Fruit fly (Drosophila melanogaster) whole organism, prepupa: ENCODE data around the gene CG6059.

Experiments
- CG10631 ChIP-seq: fragments of 200-800 bp; sonication (Bioruptor generic); optimal IDR thresholded peaks from 2 replicates; lab custom pipeline; 2016; ENCODE audit warnings: missing biosample characterization, missing genetic modification characterization
- CG10669 ChIP-seq: fragments of 200-800 bp; sonication (Bioruptor generic); optimal IDR thresholded peaks from 3 replicates; lab custom pipeline; 2018; ENCODE audit warnings: missing biosample characterization, mild to moderate bottlenecking, missing genetic modification characterization, moderate library complexity
- CG15336 ChIP-seq: fragments of 200-800 bp; sonication (Bioruptor generic); IDR thresholded peaks from 2 replicates; pipeline ENCODE4 v1.3.6; 2022; ENCODE audit warnings: missing biosample characterization, missing genetic modification characterization
- CG1621 ChIP-seq: fragments of 200-800 bp; sonication (Bioruptor generic); optimal IDR thresholded peaks from 3 replicates; lab custom pipeline; 2018; ENCODE audit warnings: missing biosample characterization, mild to moderate bottlenecking, missing genetic modification characterization
- CG3032 ChIP-seq: fragments of 200-800 bp; optimal IDR thresholded peaks from 2 replicates; lab custom pipeline; 2019; ENCODE audit warnings: missing biosample characterization, mild to moderate bottlenecking, missing genetic modification characterization, moderate library complexity
- CG31627 ChIP-seq: fragments of 200-800 bp; sonication (Bioruptor generic); optimal IDR thresholded peaks from 3 replicates; lab custom pipeline; 2016; ENCODE audit warnings: missing biosample characterization, missing genetic modification characterization
- CG4318 ChIP-seq: fragments of 200-800 bp; sonication (Bioruptor generic); optimal IDR thresholded peaks from 3 replicates; lab custom pipeline; 2017; ENCODE audit warnings: missing biosample characterization, mild to moderate bottlenecking, missing genetic modification characterization
- CG6792 ChIP-seq: fragments of 200-800 bp; sonication (Bioruptor generic); optimal IDR thresholded peaks from 3 replicates; lab custom pipeline; 2016; ENCODE audit warnings: missing biosample characterization, missing genetic modification characterization
- CG8119 ChIP-seq: fragments of 200-800 bp; sonication (Bioruptor generic); IDR thresholded peaks from 3 replicates; pipeline ENCODE4 v1.3.6; 2022; ENCODE audit warnings: missing biosample characterization, missing genetic modification characterization
- CG8319 ChIP-seq: fragments of 200-800 bp; sonication (Bioruptor generic); optimal IDR thresholded peaks from 3 replicates; lab custom pipeline; 2016; ENCODE audit warnings: missing biosample characterization, missing genetic modification characterization
- CG8632 ChIP-seq: fragments of 200-800 bp; sonication (Bioruptor generic); optimal IDR thresholded peaks from 3 replicates; lab custom pipeline; 2016; ENCODE audit warnings: missing biosample characterization, missing genetic modification characterization
- Eip75B ChIP-seq: fragments of 200-800 bp; sonication (Bioruptor generic); optimal IDR thresholded peaks from 3 replicates; lab custom pipeline; 2016; ENCODE audit warnings: missing biosample characterization, missing genetic modification characterization
- Eip78C ChIP-seq: fragments of 200-800 bp; sonication (Bioruptor generic); peaks from one replicate; lab custom pipeline; 2016; ENCODE audit warnings: missing biosample characterization, missing genetic modification characterization
- Hr39 ChIP-seq: fragments of 200-800 bp; sonication (Bioruptor generic); optimal IDR thresholded peaks from 2 replicates; lab custom pipeline; 2016; ENCODE audit warnings: missing biosample characterization, missing genetic modification characterization
- Hr4 ChIP-seq: fragments of 200-800 bp; sonication (Bioruptor generic); optimal IDR thresholded peaks from 3 replicates; lab custom pipeline; 2016; ENCODE audit warnings: missing biosample characterization, missing genetic modification characterization
- Met ChIP-seq: fragments of 200-800 bp; sonication (Bioruptor generic); optimal IDR thresholded peaks from 3 replicates; lab custom pipeline; 2016; ENCODE audit warnings: missing biosample characterization, missing genetic modification characterization
- OdsH ChIP-seq: fragments of 200-800 bp; sonication (Bioruptor generic); optimal IDR thresholded peaks from 3 replicates; lab custom pipeline; 2016; ENCODE audit warnings: missing biosample characterization, missing genetic modification characterization
- Sox102F ChIP-seq: fragments of 200-800 bp; sonication (Bioruptor generic); optimal IDR thresholded peaks from 2 replicates; lab custom pipeline; 2016; ENCODE audit warnings: missing biosample characterization, mild to moderate bottlenecking, missing genetic modification characterization
- Sox15 ChIP-seq: fragments of 200-800 bp; sonication (Bioruptor generic); optimal IDR thresholded peaks from 3 replicates; lab custom pipeline; 2016; ENCODE audit warnings: missing biosample characterization, missing genetic modification characterization
- achi ChIP-seq: fragments of 200-800 bp; sonication (Bioruptor generic); optimal IDR thresholded peaks from 3 replicates; lab custom pipeline; 2016; ENCODE audit warnings: missing biosample characterization, missing genetic modification characterization
- acj6 ChIP-seq: fragments of 200-800 bp; sonication (Bioruptor generic); optimal IDR thresholded peaks from 3 replicates; lab custom pipeline; 2016; ENCODE audit warnings: missing biosample characterization, missing genetic modification characterization
- dac ChIP-seq: fragments of 200-800 bp; sonication (Bioruptor generic); optimal IDR thresholded peaks from 2 replicates; lab custom pipeline; 2017; ENCODE audit warnings: missing biosample characterization, mild to moderate bottlenecking, missing genetic modification characterization
- eg ChIP-seq: fragments of 200-800 bp; sonication (Bioruptor generic); IDR thresholded peaks from 3 replicates; pipeline ENCODE4 v1.3.6; 2022; ENCODE audit warnings: missing biosample characterization, missing genetic modification characterization
- esn ChIP-seq: fragments of 200-800 bp; sonication (Bioruptor generic); optimal IDR thresholded peaks from 2 replicates; lab custom pipeline; 2016; ENCODE audit warnings: missing biosample characterization, mild to moderate bottlenecking, missing genetic modification characterization, moderate library complexity
- fd85E ChIP-seq: fragments of 200-800 bp; sonication (Bioruptor generic); optimal IDR thresholded peaks from 3 replicates; lab custom pipeline; 2016; ENCODE audit warnings: missing biosample characterization, missing genetic modification characterization
- lz ChIP-seq: fragments of 200-800 bp; sonication (Bioruptor generic); optimal IDR thresholded peaks from 3 replicates; lab custom pipeline; 2016; ENCODE audit warnings: missing biosample characterization, missing genetic modification characterization
- net ChIP-seq: fragments of 200-800 bp; sonication (Bioruptor generic); optimal IDR thresholded peaks from 3 replicates; lab custom pipeline; 2016; ENCODE audit warnings: missing biosample characterization, missing genetic modification characterization
- pdm3 ChIP-seq: fragments of 200-800 bp; sonication (Bioruptor generic); optimal IDR thresholded peaks from 3 replicates; lab custom pipeline; 2016; ENCODE audit warnings: missing biosample characterization, missing genetic modification characterization
- salr ChIP-seq, 2 experiments: fragments of 200-800 bp; sonication (Bioruptor generic); optimal IDR thresholded peaks; 3 replicates each; lab custom pipeline; 2016 to 2018; ENCODE audit warnings: missing biosample characterization in 2 of 2, missing genetic modification characterization in 2 of 2, mild to moderate bottlenecking in 1 of 2
- spab ChIP-seq: fragments of 200-800 bp; sonication (Bioruptor generic); optimal IDR thresholded peaks from 2 replicates; lab custom pipeline; 2017; ENCODE audit warnings: missing biosample characterization, mild to moderate bottlenecking, missing genetic modification characterization, missing genetic modification reagents
- topi ChIP-seq: fragments of 200-800 bp; sonication (Bioruptor generic); optimal IDR thresholded peaks from 3 replicates; lab custom pipeline; 2016; ENCODE audit warnings: missing biosample characterization, missing genetic modification characterization
- vri ChIP-seq: fragments of 200-800 bp; sonication (Bioruptor generic); optimal IDR thresholded peaks from 3 replicates; lab custom pipeline; 2016; ENCODE audit warnings: missing biosample characterization, mild to moderate bottlenecking, missing genetic modification characterization

Gene CG6059

DNA sequence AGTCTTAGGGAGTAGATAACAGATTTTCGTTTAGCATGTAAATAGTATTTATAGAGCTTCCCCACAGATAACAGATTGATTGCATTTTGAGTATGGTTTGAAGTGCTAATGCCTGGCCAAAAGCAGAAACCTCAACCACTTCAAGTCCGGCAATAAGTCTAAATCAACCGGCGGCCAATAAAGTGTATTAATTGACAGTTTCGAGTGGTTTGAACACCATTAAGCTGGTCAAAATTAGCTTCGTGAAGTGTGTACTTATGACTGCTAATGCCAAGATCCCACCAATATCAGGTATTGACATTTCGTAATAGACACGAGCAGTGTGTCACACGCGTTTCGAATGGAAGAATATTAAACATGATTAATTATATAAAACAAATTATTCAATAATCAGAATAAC lies 19.0 kb downstream of the CG6059 start:
- TF ChIP-seq CG3032 (tag; lab: Kevin White, UChicago): no peak
- no peak for TF ChIP-seq CG10669 (GFP tag; lab: Kevin White, UChicago)
- no peak for TF ChIP-seq topi

- TF ChIP-seq eg (GFP tag; lab: Robert Waterston, UW) (0 out of 3 replicates have a peak, but pooled peaks have one; percentile 15), Met (no peak), Eip78C (GFP tag; lab: Kevin White, UChicago) (peak; percentile 49)
These were observed 23.6 kb downstream of the CG6059 start, which contains the start of gene Jhbp11 for dm6 chr3R:27100930-27101329. Gene Jhbp11 (plus strand): TSS chr3R:27101230.

dm6 chr3R:27099579-27099978 lies 24.9 kb downstream of the CG6059 start, which contains the start of gene eater:
Gene eater (minus strand): TSS chr3R:27099679.
- TF ChIP-seq lz (GFP tag; lab: Kevin White, UChicago) (no peak), CG10631 (GFP tag; lab: Kevin White, UChicago) (no peak), CG4318 (GFP tag; lab: Kevin White, UChicago) (no peak), spab (no peak), dac (GFP tag; lab: Kevin White, UChicago) (no peak), Eip75B (GFP tag; lab: Kevin White, UChicago) (no peak), Met (no peak), CG8632 (GFP tag; lab: Kevin White, UChicago) (no peak), Hr39 (GFP tag; lab: Kevin White, UChicago) (no peak), acj6 (GFP tag; lab: Kevin White, UChicago) (no peak), Hr4 (GFP tag; lab: Kevin White, UChicago) (no peak), CG31627 (GFP tag; lab: Kevin White, UChicago) (no peak), CG6792 (GFP tag; lab: Kevin White, UChicago) (no peak), CG15336 (GFP tag; lab: Robert Waterston, UW) (no peak)
- TF ChIP-seq, all 60 proteins: peak for 0

DNA sequence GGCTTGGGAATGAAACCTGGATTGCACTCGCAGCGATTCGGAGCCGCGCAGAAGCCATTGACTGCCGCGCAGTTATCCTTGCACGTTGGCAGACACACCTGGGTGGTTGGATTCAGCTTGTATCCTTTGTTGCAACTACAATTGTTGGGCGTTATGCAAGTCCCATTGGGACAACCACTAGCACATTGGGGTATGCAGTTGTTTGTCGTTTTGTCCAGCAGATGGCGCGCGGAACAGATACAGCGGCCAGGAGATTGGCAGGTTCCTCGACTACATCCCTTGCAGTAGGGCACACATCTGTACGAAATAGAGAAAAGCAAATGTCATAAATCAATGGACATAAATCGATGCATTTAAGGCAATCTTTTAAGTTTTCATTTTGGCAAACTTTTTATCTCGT lies 25.9 kb downstream of the CG6059 start:
- TF ChIP-seq pdm3: no peak

dm6 chr3R:27094233-27094632 lies 30.3 kb downstream of the CG6059 start, which contains the start of gene CG14259:
Gene CG14259 (plus strand): TSS chr3R:27094533.
- TF ChIP-seq Sox102F (GFP tag; lab: Kevin White, UChicago): no peak
- no peak for TF ChIP-seq CG31627 (GFP tag; lab: Kevin White, UChicago)
- TF ChIP-seq salr (GFP tag; optimal IDR thresholded peaks at IDR 0.05; lab: Kevin White, UChicago): no peak
- no peak for TF ChIP-seq fd85E
- no peak for TF ChIP-seq achi (GFP tag; lab: Kevin White, UChicago)
- TF ChIP-seq CG10669 (GFP tag; lab: Kevin White, UChicago): no peak

DNA sequence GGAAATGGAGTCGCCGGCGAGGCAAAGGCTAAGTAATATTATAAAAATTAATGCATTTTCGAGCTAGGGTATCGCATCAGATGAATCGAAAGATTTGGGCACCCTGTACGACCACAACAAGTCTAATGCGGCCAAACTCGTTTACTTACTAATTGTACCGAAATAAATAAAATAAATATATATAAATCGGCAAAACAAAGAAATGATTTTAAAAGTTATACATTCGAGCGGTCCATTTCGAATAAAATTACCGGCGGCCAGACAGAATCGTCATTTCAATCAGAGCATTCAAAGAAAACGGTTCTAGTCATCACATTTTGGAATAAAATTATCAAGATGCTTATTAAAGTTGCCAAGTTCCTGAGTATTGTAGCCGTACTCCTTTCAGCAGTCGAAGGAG lies 31.6 kb downstream of the CG6059 start, which contains the start of gene CG14258:
Gene CG14258 (plus strand): TSS at position 301 of the 400 bp plus-strand sequence.
- TF ChIP-seq salr (GFP tag; optimal IDR thresholded peaks at IDR 0.05; lab: Kevin White, UChicago): no peak
- TF ChIP-seq esn (GFP tag; lab: Kevin White, UChicago): no peak
- no peak for TF ChIP-seq CG8119 (GFP tag; lab: Robert Waterston, UW)
- no peak for TF ChIP-seq achi (GFP tag; lab: Kevin White, UChicago)
- no peak for TF ChIP-seq CG8319 (GFP tag; lab: Kevin White, UChicago)
- TF ChIP-seq spab: no peak
- TF ChIP-seq Hr4 (GFP tag; lab: Kevin White, UChicago): no peak
- no peak for TF ChIP-seq Sox15 (GFP tag; lab: Kevin White, UChicago)
- no peak for TF ChIP-seq OdsH (GFP tag; lab: Kevin White, UChicago)
- no peak for TF ChIP-seq CG6792 (GFP tag; lab: Kevin White, UChicago)
- TF ChIP-seq eg (GFP tag; lab: Robert Waterston, UW): no peak
- no peak for TF ChIP-seq vri (GFP tag; lab: Kevin White, UChicago)
- no peak for TF ChIP-seq CG1621 (tag; lab: Kevin White, UChicago)
- no peak for TF ChIP-seq Eip75B (GFP tag; lab: Kevin White, UChicago)
- TF ChIP-seq CG10631 (GFP tag; lab: Kevin White, UChicago): no peak
- TF ChIP-seq CG15336 (GFP tag; lab: Robert Waterston, UW): no peak
- TF ChIP-seq net: no peak
- TF ChIP-seq, all 60 proteins: peak for 0
